Worm (Caenorhabditis elegans): ENCODE results near the gene his-31.

DNA sequence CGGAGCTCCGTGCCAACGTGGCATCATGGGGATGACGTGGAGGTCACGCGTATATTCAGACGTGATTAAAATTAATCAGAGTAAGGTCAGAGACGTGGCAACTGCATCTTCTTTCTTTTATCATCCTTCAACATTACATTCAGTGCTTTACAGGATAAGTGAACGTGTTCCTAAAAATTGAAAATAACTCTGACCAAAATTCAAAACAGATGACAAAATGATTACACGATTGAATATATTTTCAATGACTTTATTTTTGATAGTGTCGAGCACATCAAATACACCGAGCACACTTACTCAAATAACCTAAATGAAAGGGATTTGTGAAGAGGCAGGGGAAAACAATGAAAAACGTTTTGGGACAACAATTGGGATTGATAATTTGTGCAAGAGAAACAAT, 47.4 kb downstream of the his-31 start, which contains the start of gene K07H8.9:
- TF ChIP-seq ces-1 (GFP tag; optimal IDR thresholded peaks at IDR 0.05) (no peak), unc-130 (tag; optimal IDR thresholded peaks at IDR 0.05) (no peak), egl-27 (tag; optimal IDR thresholded peaks at IDR 0.05) (no peak), pag-3 (tag; optimal IDR thresholded peaks at IDR 0.05; ENCODE audit: borderline replicate concordance, insufficient read depth) (no peak)

Data from whole organism, L1 larva.